Worm (Caenorhabditis elegans) whole organism, L4/young adult: ENCODE results near the gene srw-23.

ENCODE experiments used
- W03F9.2 ChIP-seq: fragments of 150-350 bp; optimal IDR thresholded peaks from 2 replicates; lab custom pipeline; 2014; ENCODE audit warnings: missing biosample characterization, missing genetic modification characterization
- dao-5 ChIP-seq: sonication (generic microtip); optimal IDR thresholded peaks from 2 replicates; lab custom pipeline; 2016; ENCODE audit warnings: missing genotype, missing genetic modification characterization, moderate library complexity, missing compliant biosample characterization
- him-1 ChIP-seq: sonication (generic microtip); optimal IDR thresholded peaks from 2 replicates; lab custom pipeline; 2016; ENCODE audit warnings: missing genotype, missing genetic modification reagents, missing genetic modification characterization, missing compliant biosample characterization

DNA sequence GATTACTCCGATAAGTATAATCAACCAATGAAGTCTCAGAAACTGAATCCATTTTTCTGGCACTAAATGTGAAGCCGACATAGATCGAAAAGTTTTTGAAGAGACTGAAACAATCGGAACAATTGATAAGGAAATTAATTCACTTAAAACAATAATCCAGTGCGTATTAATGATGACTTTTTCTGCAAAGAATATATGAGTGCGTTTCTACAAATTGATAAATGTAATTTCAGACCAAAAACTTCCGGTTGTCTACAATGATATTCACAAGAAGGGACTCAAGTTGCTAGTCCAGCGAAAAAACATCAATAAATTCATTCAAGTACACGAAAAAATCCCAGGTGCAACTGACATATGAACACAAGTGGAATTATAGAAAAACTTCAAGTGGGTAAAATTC, 4.0 kb upstream of the srw-23 start, which contains the start of gene clec-33:
- TF ChIP-seq dao-5 (tag; lab: Kevin White, UChicago) = no peak
- TF ChIP-seq him-1 (tag; lab: Kevin White, UChicago) = no peak
- TF ChIP-seq W03F9.2 (tag; lab: Kevin White, UChicago) = no peak
